Worm (Caenorhabditis elegans) whole organism, L1 larva: Measurements from ENCODE around the gene F32H5.3.

ENCODE experiments used
- C16A3.4 ChIP-seq: fragments of 150-350 bp; optimal IDR thresholded peaks from 2 replicates; lab custom pipeline; 2014; ENCODE audit warnings: missing biosample characterization, missing genetic modification characterization
- alr-1 ChIP-seq: fragments of 200-800 bp; sonication (Bioruptor generic); optimal IDR thresholded peaks from 2 replicates; lab custom pipeline; 2018; ENCODE audit warnings: borderline replicate concordance, mild to moderate bottlenecking, missing genetic modification characterization, missing compliant biosample characterization
- ama-1 ChIP-seq: fragments of 150-350 bp; optimal IDR thresholded peaks from 2 replicates; lab custom pipeline; 2014
- blmp-1 ChIP-seq: fragments of 150-350 bp; optimal IDR thresholded peaks from 2 replicates; lab custom pipeline; 2014; ENCODE audit warnings: missing biosample characterization, missing genetic modification characterization
- ceh-63 ChIP-seq: fragments of 200-800 bp; sonication (Bioruptor generic); optimal IDR thresholded peaks from 2 replicates; lab custom pipeline; 2018; ENCODE audit warnings: mild to moderate bottlenecking, missing genetic modification characterization, missing compliant biosample characterization
- dpl-1 ChIP-seq, 3 experiments: fragments of 150-350 bp in 2 of 3; sonication (generic microtip) in 1 of 3; optimal IDR thresholded peaks; 2 replicates each; lab custom pipeline; 2014 to 2017; ENCODE audit warnings: missing biosample characterization in 3 of 3, missing genetic modification characterization in 3 of 3, missing genetic modification reagents in 3 of 3
- efl-1 ChIP-seq, 4 experiments: fragments of 150-350 bp; optimal IDR thresholded peaks in 3 of 4; peaks in 1 of 4; 1 replicate in 1 of 4; 2 replicates in 3 of 4; lab custom pipeline; 2014; ENCODE audit warnings: missing biosample characterization in 2 of 4, missing genetic modification characterization in 2 of 4, missing genetic modification reagents in 2 of 4
- efl-3 ChIP-seq: fragments of 200-800 bp; sonication (Bioruptor generic); optimal IDR thresholded peaks from 2 replicates; lab custom pipeline; 2018; ENCODE audit warnings: mild to moderate bottlenecking, missing genetic modification characterization, missing compliant biosample characterization
- egl-27 ChIP-seq, 2 experiments: fragments of 150-350 bp in 1 of 2; sonication (generic microtip); optimal IDR thresholded peaks; 3 replicates each; lab custom pipeline; 2017 to 2018; ENCODE audit warnings: missing biosample characterization in 2 of 2, missing genetic modification characterization in 2 of 2, missing genetic modification reagents in 2 of 2
- elt-3 ChIP-seq, 6 experiments: fragments of 150-350 bp in 1 of 6; sonication (generic microtip); optimal IDR thresholded peaks; 2 replicates each; lab custom pipeline; 2017 to 2018; ENCODE audit warnings: missing biosample characterization in 6 of 6, missing genetic modification characterization in 6 of 6, inconsistent platforms in 1 of 6
- ets-5 ChIP-seq: fragments of 200-800 bp; sonication (Bioruptor generic); IDR thresholded peaks from 2 replicates; pipeline ENCODE4 v1.3.6; 2022; ENCODE audit warnings: missing genetic modification characterization, missing compliant biosample characterization
- fkh-4 ChIP-seq: sonication (generic microtip); optimal IDR thresholded peaks from 2 replicates; lab custom pipeline; 2016; ENCODE audit warnings: missing compliant biosample characterization, missing genetic modification characterization, borderline replicate concordance
- fos-1 ChIP-seq: fragments of 150-350 bp; optimal IDR thresholded peaks from 2 replicates; lab custom pipeline; 2014; ENCODE audit warnings: missing biosample characterization, missing genetic modification characterization
- grh-1 ChIP-seq: fragments of 200-800 bp; sonication (Bioruptor generic); IDR thresholded peaks from 2 replicates; pipeline ENCODE4 v1.3.6; 2022; ENCODE audit warnings: missing genetic modification reagents, missing genetic modification characterization, missing compliant biosample characterization
- isw-1 ChIP-seq: fragments of 200-800 bp; sonication (Bioruptor generic); IDR thresholded peaks from 2 replicates; pipeline ENCODE4 v1.3.6; 2022; ENCODE audit warnings: missing genetic modification characterization, missing compliant biosample characterization
- lin-13 ChIP-seq: fragments of 150-350 bp; optimal IDR thresholded peaks from 2 replicates; lab custom pipeline; 2014; ENCODE audit warnings: missing biosample characterization, missing genetic modification reagents, missing genetic modification characterization
- lin-14 ChIP-seq: fragments of 200-800 bp; sonication (Bioruptor generic); optimal IDR thresholded peaks from 2 replicates; lab custom pipeline; 2018; ENCODE audit warnings: mild to moderate bottlenecking, missing genetic modification characterization, moderate library complexity, missing compliant biosample characterization
- lin-35 ChIP-seq, 2 experiments: fragments of 150-350 bp; optimal IDR thresholded peaks; 2 replicates each; lab custom pipeline; 2014; ENCODE audit warnings: missing biosample characterization in 2 of 2, missing genetic modification characterization in 2 of 2, missing genetic modification reagents in 2 of 2
- lin-39 ChIP-seq: fragments of 150-350 bp; optimal IDR thresholded peaks from 2 replicates; lab custom pipeline; 2014; ENCODE audit warnings: missing biosample characterization, missing genetic modification reagents, missing genetic modification characterization
- lir-3 ChIP-seq: sonication (generic microtip); optimal IDR thresholded peaks from 2 replicates; lab custom pipeline; 2016; ENCODE audit warnings: mild to moderate bottlenecking, missing genetic modification characterization, moderate library complexity, missing compliant biosample characterization; ENCODE audit not compliant: poor library complexity
- lsy-2 ChIP-seq, 2 experiments: fragments of 150-350 bp; optimal IDR thresholded peaks; 2 replicates each; lab custom pipeline; 2014; ENCODE audit warnings: missing biosample characterization in 2 of 2, missing genetic modification characterization in 2 of 2
- nhr-12 ChIP-seq: sonication (generic microtip); optimal IDR thresholded peaks from 2 replicates; lab custom pipeline; 2017; ENCODE audit warnings: missing biosample characterization, missing genetic modification characterization
- nhr-19 ChIP-seq: fragments of 200-800 bp; sonication (Bioruptor generic); conservative IDR thresholded peaks from 2 replicates; pipeline ENCODE4 v1.3.6; 2022; ENCODE audit warnings: missing genetic modification characterization, missing compliant biosample characterization
- nhr-20 ChIP-seq: sonication (generic microtip); optimal IDR thresholded peaks from 2 replicates; lab custom pipeline; 2016; ENCODE audit warnings: mild to moderate bottlenecking, missing genetic modification characterization, missing compliant biosample characterization
- nhr-28 ChIP-seq: fragments of 150-350 bp; optimal IDR thresholded peaks from 2 replicates; lab custom pipeline; 2014; ENCODE audit warnings: missing biosample characterization, missing genetic modification characterization
- nhr-47 ChIP-seq: sonication (generic microtip); optimal IDR thresholded peaks from 2 replicates; lab custom pipeline; 2016; ENCODE audit warnings: mild to moderate bottlenecking, missing genetic modification characterization, moderate library complexity, missing compliant biosample characterization
- nhr-71 ChIP-seq: sonication (generic microtip); optimal IDR thresholded peaks from 2 replicates; lab custom pipeline; 2016; ENCODE audit warnings: mild to moderate bottlenecking, missing genetic modification characterization, moderate library complexity, missing compliant biosample characterization
- nhr-76 ChIP-seq: sonication (generic microtip); optimal IDR thresholded peaks from 2 replicates; lab custom pipeline; 2017; ENCODE audit warnings: missing biosample characterization, missing genetic modification characterization
- nhr-77 ChIP-seq: fragments of 150-350 bp; optimal IDR thresholded peaks from 2 replicates; lab custom pipeline; 2014; ENCODE audit warnings: missing biosample characterization, missing genetic modification characterization
- nhr-85 ChIP-seq: sonication (generic microtip); peaks from one replicate; lab custom pipeline; 2016; ENCODE audit warnings: missing genetic modification characterization, inconsistent platforms, missing compliant biosample characterization
- nhr-90 ChIP-seq: sonication (generic microtip); optimal IDR thresholded peaks from 2 replicates; lab custom pipeline; 2016; ENCODE audit warnings: mild to moderate bottlenecking, missing genetic modification characterization, missing compliant biosample characterization; ENCODE audit not compliant: poor library complexity
- pag-3 ChIP-seq: sonication (generic microtip); optimal IDR thresholded peaks from 2 replicates; lab custom pipeline; 2017; ENCODE audit warnings: missing genetic modification characterization, mild to moderate bottlenecking, missing compliant biosample characterization, antibody characterized with exemption, borderline replicate concordance; ENCODE audit not compliant: insufficient read depth
- rnt-1 ChIP-seq: sonication (generic microtip); optimal IDR thresholded peaks from 2 replicates; lab custom pipeline; 2016; ENCODE audit warnings: mild to moderate bottlenecking, missing genetic modification characterization, moderate library complexity, missing compliant biosample characterization
- skn-1 ChIP-seq: fragments of 150-350 bp; optimal IDR thresholded peaks from 2 replicates; lab custom pipeline; 2014; ENCODE audit warnings: missing biosample characterization, missing genetic modification characterization
- snu-23 ChIP-seq: sonication (generic microtip); optimal IDR thresholded peaks from 2 replicates; lab custom pipeline; 2016; ENCODE audit warnings: missing genetic modification characterization, missing compliant biosample characterization
- tbx-2 ChIP-seq: sonication (generic microtip); optimal IDR thresholded peaks from 2 replicates; lab custom pipeline; 2016; ENCODE audit warnings: missing genetic modification characterization, missing compliant biosample characterization
- unc-86 ChIP-seq: sonication (generic microtip); optimal IDR thresholded peaks from 2 replicates; lab custom pipeline; 2016; ENCODE audit warnings: missing genetic modification characterization, missing compliant biosample characterization
- unc-98 ChIP-seq: fragments of 200-800 bp; sonication (Bioruptor generic); IDR thresholded peaks from 2 replicates; pipeline ENCODE4 v1.3.6; 2022; ENCODE audit warnings: missing genetic modification characterization, missing compliant biosample characterization
- xbp-1 ChIP-seq: sonication (generic microtip); optimal IDR thresholded peaks from 2 replicates; lab custom pipeline; 2016; ENCODE audit warnings: missing genetic modification characterization, missing compliant biosample characterization
- zag-1 ChIP-seq: fragments of 150-350 bp; optimal IDR thresholded peaks from 2 replicates; lab custom pipeline; 2014; ENCODE audit warnings: missing biosample characterization, missing genetic modification characterization
- zip-4 ChIP-seq: fragments of 200-800 bp; sonication (Bioruptor generic); optimal IDR thresholded peaks from 2 replicates; lab custom pipeline; 2018; ENCODE audit warnings: mild to moderate bottlenecking, missing genetic modification characterization, moderate library complexity, missing compliant biosample characterization

F32H5.3 gene

ce11 chrV:13358823-13359592 lies at the start of gene F32H5.3:
F32H5.3 (plus strand) TSS chrV:13359335.
- peak; percentile 12 to 64 for TF ChIP-seq lsy-2 (tag; optimal IDR thresholded peaks at IDR 0.05; lab: Kevin White, UChicago)
- no peak for TF ChIP-seq ceh-63 (GFP tag; lab: Kevin White, UChicago)
- no peak for TF ChIP-seq nhr-90 (tag; lab: Kevin White, UChicago)
- peak in 1 of 6 experiments; percentile 53 for TF ChIP-seq elt-3 (tag; optimal IDR thresholded peaks at IDR 0.05; lab: Kevin White, UChicago)
- TF ChIP-seq ets-5 (GFP tag; lab: Robert Waterston, UW), result no peak
- TF ChIP-seq lin-35 (GFP tag; optimal IDR thresholded peaks at IDR 0.05; lab: Kevin White, UChicago), result peak in 1 of 2 experiments; percentile 36
- no peak for TF ChIP-seq fkh-4 (tag; lab: Kevin White, UChicago)
- peak; percentile 75 for TF ChIP-seq nhr-20 (tag; lab: Kevin White, UChicago)
- TF ChIP-seq nhr-19 (GFP tag; lab: Robert Waterston, UW), result peak; percentile 42; the same call in 1 of the 2 replicates
- TF ChIP-seq nhr-71 (tag; lab: Kevin White, UChicago), result peak; percentile 64
- TF ChIP-seq blmp-1 (tag; lab: Kevin White, UChicago), result peak; percentile 17
- TF ChIP-seq tbx-2 (tag; lab: Kevin White, UChicago), result peak; percentile 22
- TF ChIP-seq snu-23 (GFP tag; lab: Kevin White, UChicago), result peak; percentile 54
- TF ChIP-seq egl-27 (tag; optimal IDR thresholded peaks at IDR 0.05; lab: Kevin White, UChicago), result no peak
- TF ChIP-seq nhr-85 (tag; lab: Kevin White, UChicago), result peak; percentile 95
- TF ChIP-seq grh-1 (GFP tag; lab: Robert Waterston, UW), result peak; percentile 31; the same call in 1 of the 2 replicates
- TF ChIP-seq lin-14 (GFP tag; lab: Kevin White, UChicago), result peak; percentile 67

DNA sequence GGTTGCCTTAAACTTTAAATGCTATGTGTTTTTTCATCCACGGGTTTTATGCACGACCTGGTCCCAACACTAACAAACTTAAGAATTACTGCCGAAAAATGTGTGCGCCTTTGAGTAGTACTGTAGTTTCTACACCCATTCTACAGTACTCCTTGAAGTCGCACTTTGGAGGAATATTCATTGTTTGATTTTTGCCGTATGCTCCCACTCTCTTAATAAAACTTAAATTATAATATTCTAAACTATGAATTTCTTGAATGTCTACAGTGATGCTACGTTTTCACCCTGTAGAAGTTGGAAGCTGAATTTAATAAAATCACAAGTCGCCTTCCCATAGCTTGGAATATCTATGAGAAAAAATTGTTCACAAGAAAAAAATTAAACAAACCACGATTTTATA lies 49.3 kb upstream of the F32H5.3 start:
- TF ChIP-seq nhr-12 (tag; lab: Kevin White, UChicago) (no peak), nhr-76 (no peak), nhr-28 (no peak), lir-3 (tag; lab: Kevin White, UChicago) (no peak), elt-3 (tag; optimal IDR thresholded peaks at IDR 0.05; lab: Kevin White, UChicago) (no peak), lsy-2 (tag; optimal IDR thresholded peaks at IDR 0.05; lab: Kevin White, UChicago) (no peak), alr-1 (tag; lab: Kevin White, UChicago) (no peak), unc-86 (tag; lab: Kevin White, UChicago) (no peak), egl-27 (tag; optimal IDR thresholded peaks at IDR 0.05; lab: Kevin White, UChicago) (no peak), efl-3 (GFP tag; lab: Kevin White, UChicago) (no peak), nhr-77 (no peak)

ce11 chrV:13312210-13312676 lies 46.9 kb upstream of the F32H5.3 start, which contains the start of gene nasp-2:
nasp-2 (minus strand) TSS chrV:13312260.
- no peak for TF ChIP-seq xbp-1 (tag; lab: Kevin White, UChicago)
- no peak for TF ChIP-seq isw-1 (GFP tag; lab: Robert Waterston, UW)
- no peak for TF ChIP-seq ama-1
- TF ChIP-seq efl-1 (optimal IDR thresholded peaks at IDR 0.05; lab: Kevin White, UChicago), result peak; percentile 81 to 88
- peak; percentile 79 to 97 for TF ChIP-seq efl-1 (GFP tag; optimal IDR thresholded peaks at IDR 0.05 in 1 of 2; lab: Kevin White, UChicago)
- TF ChIP-seq C16A3.4, result peak; percentile 47
- TF ChIP-seq efl-3 (GFP tag; lab: Kevin White, UChicago), result no peak
- peak; percentile 5 for TF ChIP-seq blmp-1 (tag; lab: Kevin White, UChicago)
- no peak for TF ChIP-seq zag-1
- no peak for TF ChIP-seq nhr-47 (tag; lab: Kevin White, UChicago)
- no peak for TF ChIP-seq nhr-28
- no peak for TF ChIP-seq nhr-85 (tag; lab: Kevin White, UChicago)
- no peak for TF ChIP-seq unc-98 (GFP tag; lab: Robert Waterston, UW)
- peak; percentile 71 to 90 for TF ChIP-seq lin-35 (GFP tag; optimal IDR thresholded peaks at IDR 0.05; lab: Kevin White, UChicago)
- no peak for TF ChIP-seq fos-1
- TF ChIP-seq rnt-1 (tag; lab: Kevin White, UChicago), result peak; percentile 45
- no peak for TF ChIP-seq pag-3 (tag; lab: Kevin White, UChicago)
- no peak for TF ChIP-seq skn-1 (tag; lab: Kevin White, UChicago)
- TF ChIP-seq dpl-1 (GFP tag; optimal IDR thresholded peaks at IDR 0.05; lab: Kevin White, UChicago), result peak; percentile 72 to 90 (median 85)
- no peak for TF ChIP-seq zip-4 (GFP tag; lab: Kevin White, UChicago)
- TF ChIP-seq lin-13 (GFP tag; lab: Kevin White, UChicago), result no peak
- TF ChIP-seq nhr-71 (tag; lab: Kevin White, UChicago), result no peak
- no peak for TF ChIP-seq lin-39 (tag; lab: Kevin White, UChicago)
- peak; percentile 2 for TF ChIP-seq snu-23 (GFP tag; lab: Kevin White, UChicago)
- peak in 1 of 2 experiments; percentile 38 for TF ChIP-seq lsy-2 (tag; optimal IDR thresholded peaks at IDR 0.05; lab: Kevin White, UChicago)
